Worm (Caenorhabditis elegans) whole organism, midembryonic: Measurements from ENCODE around the gene che-10.

Source experiments
- T22C8.4 ChIP-seq: fragments of 200-800 bp; sonication (Bioruptor generic); IDR thresholded peaks from 2 replicates; pipeline ENCODE4 v1.3.6; 2022; ENCODE audit warnings: missing genetic modification characterization, missing compliant biosample characterization
- flt-1 ChIP-seq: fragments of 200-800 bp; sonication (Bioruptor generic); IDR thresholded peaks from 2 replicates; pipeline ENCODE4 v1.3.6; 2022; ENCODE audit warnings: missing genetic modification characterization, missing compliant biosample characterization
- tab-1 ChIP-seq: fragments of 200-800 bp; sonication (Bioruptor generic); IDR thresholded peaks from 2 replicates; pipeline ENCODE4 v1.3.6; 2022; ENCODE audit warnings: missing genetic modification characterization, missing compliant biosample characterization
- ztf-23 ChIP-seq: fragments of 200-800 bp; sonication (Bioruptor generic); IDR thresholded peaks from 2 replicates; pipeline ENCODE4 v1.3.6; 2022; ENCODE audit warnings: missing genetic modification reagents, missing genetic modification characterization, missing compliant biosample characterization
- ztf-29 ChIP-seq: fragments of 200-800 bp; sonication (Bioruptor generic); IDR thresholded peaks from 2 replicates; pipeline ENCODE4 v1.3.6; 2022; ENCODE audit warnings: missing genetic modification reagents, missing genetic modification characterization, missing compliant biosample characterization

- no peak for TF ChIP-seq T22C8.4
- no peak for TF ChIP-seq ztf-23
- no peak for TF ChIP-seq tab-1 (GFP tag; lab: Robert Waterston, UW)
- TF ChIP-seq flt-1 (GFP tag; lab: Robert Waterston, UW), result no peak
- TF ChIP-seq ztf-29, result no peak
These were observed 48.8 kb upstream of the che-10 start, which contains the start of gene sre-39 for ce11 chrII:4686941-4687340.
